Worm (Caenorhabditis elegans): Measurements from ENCODE around the gene pqn-51.

pqn-51 gene

DNA sequence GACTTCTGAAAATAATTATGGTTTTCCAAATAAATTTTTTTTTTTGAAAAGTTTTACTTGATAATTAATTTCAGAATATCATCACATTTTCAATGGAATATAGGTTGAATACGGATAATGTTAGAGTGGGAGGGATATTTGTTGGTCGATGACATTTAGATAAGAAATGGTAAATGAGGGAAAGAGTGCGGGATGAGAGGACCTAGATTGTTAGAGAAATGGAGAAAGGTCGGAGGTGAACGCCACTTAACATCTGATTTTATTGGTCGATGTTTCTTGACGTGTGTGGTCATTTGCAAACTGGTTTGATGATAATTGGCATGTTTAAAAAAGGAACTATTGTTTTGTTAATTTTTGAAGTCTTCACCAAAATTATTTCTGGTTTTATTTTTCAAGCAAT lies 11.0 kb upstream of the pqn-51 start:
- TF ChIP-seq elt-2 (tag; optimal IDR thresholded peaks at IDR 0.05) = no peak
- TF ChIP-seq nhr-25 (tag; optimal IDR thresholded peaks at IDR 0.05) = peak; percentile 60

DNA sequence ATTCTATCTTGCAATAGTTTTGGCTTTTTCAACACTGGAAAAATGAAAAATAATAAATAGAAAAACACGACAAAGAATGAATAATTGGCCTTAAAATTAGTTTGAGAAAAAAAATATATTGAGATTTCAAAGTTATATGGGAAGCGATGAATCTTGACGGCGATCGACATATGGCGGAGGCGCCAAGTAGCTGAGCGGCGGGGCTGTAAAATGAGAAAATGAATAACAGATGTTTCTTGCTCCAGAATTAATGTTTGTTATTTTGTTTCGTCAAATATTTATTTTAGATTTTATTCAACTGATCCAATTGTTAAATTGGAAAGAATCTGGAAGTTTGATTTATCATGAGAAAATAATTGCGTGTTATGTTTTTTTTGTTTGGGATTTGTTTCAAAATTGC lies 9.8 kb upstream of the pqn-51 start, which contains the start of gene K11D12.11:
Gene K11D12.11 (minus strand): TSS at position 42 of the 400 bp plus-strand sequence.
- TF ChIP-seq mml-1 (tag; optimal IDR thresholded peaks at IDR 0.05) = no peak
- TF ChIP-seq aly-2 (tag; optimal IDR thresholded peaks at IDR 0.05) = no peak
- TF ChIP-seq pha-4 (tag; optimal IDR thresholded peaks at IDR 0.05) = no peak

DNA sequence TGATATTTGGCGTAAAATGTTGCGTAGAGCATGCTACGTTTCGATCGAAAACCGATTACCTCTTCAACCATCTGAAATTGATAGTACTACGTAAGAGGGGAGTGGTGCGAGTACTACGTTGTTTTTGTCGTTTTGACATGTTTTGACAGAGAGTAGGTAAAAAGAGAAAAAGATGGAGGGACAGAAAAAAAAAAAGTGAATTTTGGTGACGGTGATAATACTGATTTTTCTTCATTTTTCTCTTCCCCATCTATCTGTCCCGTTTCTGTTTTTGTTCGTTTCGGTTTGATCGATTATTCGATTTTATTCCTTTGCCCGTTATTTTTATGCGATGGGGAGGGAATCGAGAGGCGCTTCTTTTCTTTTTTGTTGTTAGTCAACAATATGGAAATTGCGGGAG lies 8.5 kb upstream of the pqn-51 start, which contains the start of gene K11D12.8:
Gene K11D12.8 (minus strand): TSS at position 77 of the 400 bp plus-strand sequence.
- TF ChIP-seq sea-2 (GFP tag; optimal IDR thresholded peaks at IDR 0.05) = no peak
- no peak for TF ChIP-seq R02D3.7 (tag; optimal IDR thresholded peaks at IDR 0.05)
- TF ChIP-seq nhr-11 (tag; optimal IDR thresholded peaks at IDR 0.05) = no peak
- TF ChIP-seq jun-1 (tag; optimal IDR thresholded peaks at IDR 0.05) = no peak
- no peak for TF ChIP-seq ceh-28 (tag; optimal IDR thresholded peaks at IDR 0.05)
- TF ChIP-seq nhr-77 (tag; optimal IDR thresholded peaks at IDR 0.05) = no peak
- no peak for TF ChIP-seq lin-15B (tag; optimal IDR thresholded peaks at IDR 0.05)
- no peak for TF ChIP-seq elt-3 (tag; optimal IDR thresholded peaks at IDR 0.05)
- TF ChIP-seq fkh-2 (tag; optimal IDR thresholded peaks at IDR 0.05) = no peak
- no peak for TF ChIP-seq ztf-4 (tag; optimal IDR thresholded peaks at IDR 0.05)
- TF ChIP-seq egl-5 (tag; optimal IDR thresholded peaks at IDR 0.05) = no peak
- no peak for TF ChIP-seq eor-1 (tag; optimal IDR thresholded peaks at IDR 0.05)
- no peak for TF ChIP-seq nhr-237 (tag; optimal IDR thresholded peaks at IDR 0.05)
- no peak for TF ChIP-seq aly-2 (tag; optimal IDR thresholded peaks at IDR 0.05)
- no peak for TF ChIP-seq fkh-10 (GFP tag; optimal IDR thresholded peaks at IDR 0.05)
- TF ChIP-seq skn-1 (tag; optimal IDR thresholded peaks at IDR 0.05) = no peak

- TF ChIP-seq R02D3.7 (tag; optimal IDR thresholded peaks at IDR 0.05) (no peak), nhr-12 (tag; optimal IDR thresholded peaks at IDR 0.05) (no peak), ama-1 (optimal IDR thresholded peaks at IDR 0.05) (no peak), jun-1 (tag; optimal IDR thresholded peaks at IDR 0.05) (no peak), tbx-2 (tag; optimal IDR thresholded peaks at IDR 0.05) (no peak), nhr-76 (tag; optimal IDR thresholded peaks at IDR 0.05) (no peak), aly-2 (tag; optimal IDR thresholded peaks at IDR 0.05) (no peak), daf-12 (tag; optimal IDR thresholded peaks at IDR 0.05) (no peak), fkh-2 (tag; optimal IDR thresholded peaks at IDR 0.05) (no peak), snpc-4 (tag; optimal IDR thresholded peaks at IDR 0.05) (no peak), pha-4 (tag; optimal IDR thresholded peaks at IDR 0.05) (no peak), elt-1 (tag; optimal IDR thresholded peaks at IDR 0.05) (no peak), eor-1 (tag; optimal IDR thresholded peaks at IDR 0.05) (no peak), lsy-12 (tag; optimal IDR thresholded peaks at IDR 0.05) (no peak), nhr-67 (tag; optimal IDR thresholded peaks at IDR 0.05) (no peak), nhr-23 (tag; optimal IDR thresholded peaks at IDR 0.05) (no peak)
These were observed 3.3 kb upstream of the pqn-51 start, which contains the start of gene exc-14 for ce11 chrV:5046103-5046502. exc-14 (minus strand) TSS chrV:5046203.

DNA sequence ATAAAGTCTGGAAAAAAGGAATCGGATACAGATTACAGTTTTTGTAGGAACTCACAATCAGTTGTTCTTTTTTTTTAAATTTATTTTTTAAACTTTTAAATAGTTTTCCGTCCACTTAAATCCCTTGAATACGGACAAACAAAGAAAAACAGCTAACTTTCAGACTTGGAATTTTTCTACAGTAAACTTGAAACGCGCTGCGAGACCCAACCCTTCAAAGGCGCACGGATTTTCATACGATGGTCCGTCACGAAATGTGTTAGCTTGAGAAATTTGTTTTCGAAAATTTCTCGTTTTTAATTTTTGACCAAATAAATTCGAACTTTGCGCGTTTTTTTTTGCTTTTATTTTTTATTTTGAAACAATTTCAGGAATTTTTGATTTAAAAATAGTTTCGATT lies 2.8 kb upstream of the pqn-51 start:
- TF ChIP-seq ztf-4 (tag; optimal IDR thresholded peaks at IDR 0.05) (no peak), sea-2 (GFP tag; optimal IDR thresholded peaks at IDR 0.05) (no peak)

DNA sequence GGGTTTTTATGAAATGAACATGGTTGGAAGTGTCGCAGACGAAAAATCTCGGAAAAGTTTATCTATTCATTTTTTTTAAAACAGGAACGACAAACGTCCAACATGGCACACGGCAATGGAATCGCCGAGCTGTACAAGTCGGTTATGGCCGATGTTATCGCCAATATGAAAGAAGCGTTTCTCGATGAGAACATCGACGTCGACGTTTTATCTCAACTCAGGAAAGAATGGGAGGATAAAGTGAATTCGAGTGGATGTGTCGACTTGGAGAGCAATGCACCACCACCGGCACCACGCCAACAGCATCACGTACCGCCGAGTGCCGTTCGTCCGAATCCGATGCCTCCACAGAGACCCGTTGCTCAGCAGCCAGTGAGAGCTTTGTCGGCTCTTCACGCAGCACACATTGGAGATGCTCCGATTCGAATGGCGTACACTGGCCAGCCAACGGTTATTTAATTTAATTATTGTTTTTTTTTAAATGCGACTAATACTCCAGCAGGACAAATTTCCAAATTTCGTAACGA lies 729 bp downstream of the pqn-51 start:
- no peak for TF ChIP-seq fos-1 (tag; optimal IDR thresholded peaks at IDR 0.05)
- TF ChIP-seq lin-15B (tag; optimal IDR thresholded peaks at IDR 0.05) = no peak
- no peak for TF ChIP-seq egl-27 (tag; optimal IDR thresholded peaks at IDR 0.05)
- TF ChIP-seq ztf-11 (tag; optimal IDR thresholded peaks at IDR 0.05) = no peak
- TF ChIP-seq pha-4 (tag; optimal IDR thresholded peaks at IDR 0.05) = no peak
- TF ChIP-seq sea-2 (GFP tag; optimal IDR thresholded peaks at IDR 0.05) = no peak
- no peak for TF ChIP-seq nhr-23 (tag; optimal IDR thresholded peaks at IDR 0.05)
- TF ChIP-seq R02D3.7 (tag; optimal IDR thresholded peaks at IDR 0.05) = no peak
- TF ChIP-seq fkh-2 (tag; optimal IDR thresholded peaks at IDR 0.05) = no peak

Measured in whole organism, L3 larva.